Fruit fly (Drosophila melanogaster) whole organism, embryonic: ENCODE results near the gene Obp19c.
A peak's percentile ranks its signal among the peaks of the same experiment; 100 is the strongest.

ENCODE experiments used
- ATbp ChIP-seq: fragments of 200-800 bp; sonication (Bioruptor generic); optimal IDR thresholded peaks from 2 replicates; lab custom pipeline; 2017; ENCODE audit warnings: missing biosample characterization, mild to moderate bottlenecking, missing genetic modification characterization, missing genetic modification reagents
- Abd-B ChIP-seq: fragments of 200-800 bp; sonication (Bioruptor generic); optimal IDR thresholded peaks from 2 replicates; lab custom pipeline; 2018; ENCODE audit warnings: missing biosample characterization, mild to moderate bottlenecking, missing genetic modification characterization, moderate library complexity
- Ada2b ChIP-seq: fragments of 200-800 bp; sonication (Bioruptor generic); IDR thresholded peaks from 2 replicates; pipeline ENCODE4 v1.3.6; 2022; ENCODE audit warnings: missing biosample characterization, missing genetic modification characterization
- CG1024 ChIP-seq: fragments of 200-800 bp; sonication (Bioruptor generic); IDR thresholded peaks from 2 replicates; pipeline ENCODE4 v1.3.6; 2022; ENCODE audit warnings: missing biosample characterization, missing genetic modification characterization
- CG10431 ChIP-seq: fragments of 200-800 bp; sonication (Bioruptor generic); optimal IDR thresholded peaks from 3 replicates; lab custom pipeline; 2018; ENCODE audit warnings: missing biosample characterization, mild to moderate bottlenecking, missing genetic modification characterization
- CG10462 ChIP-seq: fragments of 200-800 bp; sonication (Bioruptor generic); optimal IDR thresholded peaks from 2 replicates; lab custom pipeline; 2016; ENCODE audit warnings: missing biosample characterization, missing genetic modification characterization
- CG11456 ChIP-seq: fragments of 200-800 bp; sonication (Bioruptor generic); IDR thresholded peaks from 3 replicates; pipeline ENCODE4 v1.3.6; 2022; ENCODE audit warnings: missing biosample characterization, missing genetic modification characterization
- CG11560 ChIP-seq: fragments of 200-800 bp; sonication (Bioruptor generic); IDR thresholded peaks from 3 replicates; pipeline ENCODE4 v1.3.6; 2022; ENCODE audit warnings: missing biosample characterization, missing genetic modification characterization
- CG11695 ChIP-seq: fragments of 200-800 bp; sonication (Bioruptor generic); IDR thresholded peaks from 3 replicates; pipeline ENCODE4 v1.3.6; 2022; ENCODE audit warnings: missing biosample characterization, missing genetic modification characterization
- CG16815 ChIP-seq: fragments of 200-800 bp; sonication (Bioruptor generic); optimal IDR thresholded peaks from 3 replicates; lab custom pipeline; 2017; ENCODE audit warnings: missing biosample characterization, mild to moderate bottlenecking, missing genetic modification characterization
- CG18599 ChIP-seq: fragments of 200-800 bp; sonication (Bioruptor generic); optimal IDR thresholded peaks from 3 replicates; lab custom pipeline; 2017; ENCODE audit warnings: missing biosample characterization, missing genetic modification characterization, mild to moderate bottlenecking, moderate library complexity, missing genetic modification reagents
- CG2889 ChIP-seq: fragments of 200-800 bp; sonication (Bioruptor generic); IDR thresholded peaks from 3 replicates; pipeline ENCODE4 v1.3.6; 2022; ENCODE audit warnings: missing biosample characterization, missing genetic modification characterization
- CG30020 ChIP-seq: fragments of 200-800 bp; optimal IDR thresholded peaks from 2 replicates; lab custom pipeline; 2019; ENCODE audit warnings: missing biosample characterization, mild to moderate bottlenecking, missing genetic modification characterization, moderate library complexity
- CG30403 ChIP-seq: fragments of 200-800 bp; sonication (Bioruptor generic); optimal IDR thresholded peaks from 3 replicates; lab custom pipeline; 2016; ENCODE audit warnings: missing biosample characterization, missing genetic modification characterization
- CG31441 ChIP-seq: fragments of 200-800 bp; sonication (Bioruptor generic); IDR thresholded peaks from 2 replicates; pipeline ENCODE4 v1.3.6; 2022; ENCODE audit warnings: missing biosample characterization, missing genetic modification characterization
- CG32532 ChIP-seq: fragments of 200-800 bp; sonication (Bioruptor generic); IDR thresholded peaks from 2 replicates; pipeline ENCODE4 v1.3.6; 2022; ENCODE audit warnings: missing biosample characterization, missing genetic modification characterization
- CG3995 ChIP-seq: fragments of 200-800 bp; sonication (Bioruptor generic); optimal IDR thresholded peaks from 3 replicates; lab custom pipeline; 2016; ENCODE audit warnings: missing biosample characterization, missing genetic modification characterization
- CG42726 ChIP-seq: fragments of 200-800 bp; sonication (Bioruptor generic); IDR thresholded peaks from 2 replicates; pipeline ENCODE4 v1.3.6; 2022; ENCODE audit warnings: missing biosample characterization, missing genetic modification characterization; ENCODE audit not compliant: partially characterized antibody
- CG4820 ChIP-seq: fragments of 200-800 bp; sonication (Bioruptor generic); optimal IDR thresholded peaks from 3 replicates; lab custom pipeline; 2016; ENCODE audit warnings: missing biosample characterization, missing genetic modification characterization
- CG5245 ChIP-seq: fragments of 200-800 bp; sonication (Bioruptor generic); optimal IDR thresholded peaks from 3 replicates; lab custom pipeline; 2016; ENCODE audit warnings: missing biosample characterization, missing genetic modification characterization
- CG6254 ChIP-seq: fragments of 200-800 bp; sonication (Bioruptor generic); optimal IDR thresholded peaks from 3 replicates; lab custom pipeline; 2017; ENCODE audit warnings: mild to moderate bottlenecking, missing biosample characterization, missing genetic modification reagents, missing genetic modification characterization
- CG7556 ChIP-seq: fragments of 200-800 bp; sonication (Bioruptor generic); optimal IDR thresholded peaks from 2 replicates; lab custom pipeline; 2017; ENCODE audit warnings: missing biosample characterization, mild to moderate bottlenecking, missing genetic modification characterization
- CG9727 ChIP-seq: fragments of 200-800 bp; sonication (Bioruptor generic); optimal IDR thresholded peaks from 3 replicates; lab custom pipeline; 2017; ENCODE audit warnings: missing biosample characterization, mild to moderate bottlenecking, missing genetic modification characterization
- Doc3 ChIP-seq: fragments of 200-800 bp; sonication (Bioruptor generic); IDR thresholded peaks from 3 replicates; pipeline ENCODE4 v1.3.6; 2022; ENCODE audit warnings: missing biosample characterization, missing genetic modification characterization; ENCODE audit not compliant: partially characterized antibody
- Elba2 ChIP-seq: fragments of 200-800 bp; sonication (Bioruptor generic); optimal IDR thresholded peaks from 3 replicates; lab custom pipeline; 2016; ENCODE audit warnings: missing biosample characterization, missing genetic modification characterization
- HLH54F ChIP-seq: fragments of 200-800 bp; sonication (Bioruptor generic); optimal IDR thresholded peaks from 3 replicates; lab custom pipeline; 2016; ENCODE audit warnings: missing biosample characterization, missing genetic modification characterization
- Hr3 ChIP-seq: fragments of 200-800 bp; sonication (Bioruptor generic); optimal IDR thresholded peaks from 3 replicates; lab custom pipeline; 2016; ENCODE audit warnings: missing biosample characterization, missing genetic modification characterization
- Hsf ChIP-seq: fragments of 200-800 bp; sonication (Bioruptor generic); optimal IDR thresholded peaks from 3 replicates; lab custom pipeline; 2016; ENCODE audit warnings: missing biosample characterization, missing genetic modification characterization
- Meics ChIP-seq: fragments of 200-800 bp; sonication (Bioruptor generic); optimal IDR thresholded peaks from 2 replicates; lab custom pipeline; 2017; ENCODE audit warnings: missing biosample characterization, mild to moderate bottlenecking, missing genetic modification characterization
- Neu2 ChIP-seq: fragments of 200-800 bp; sonication (Bioruptor generic); optimal IDR thresholded peaks from 3 replicates; lab custom pipeline; 2016; ENCODE audit warnings: missing biosample characterization, missing genetic modification characterization, borderline replicate concordance
- Pdp1 ChIP-seq, 2 experiments: fragments of 200-800 bp; sonication (Bioruptor generic); optimal IDR thresholded peaks; 3 replicates each; lab custom pipeline; 2016; ENCODE audit warnings: missing biosample characterization in 2 of 2, missing genetic modification characterization in 2 of 2, mild to moderate bottlenecking in 1 of 2, moderate library complexity in 1 of 2
- Ptx1 ChIP-seq: fragments of 200-800 bp; sonication (Bioruptor generic); IDR thresholded peaks from 2 replicates; pipeline ENCODE4 v1.3.6; 2022; ENCODE audit warnings: missing biosample characterization, missing genetic modification characterization
- Stat92E ChIP-seq, 3 experiments: fragments of >200 bp in 2 of 3; fragments of 200-800 bp in 1 of 3; sonication (Bioruptor generic) in 1 of 3; optimal IDR thresholded peaks; 2 replicates each; lab custom pipeline; 2017 to 2019; ENCODE audit warnings: missing biosample characterization in 3 of 3, missing genetic modification characterization in 3 of 3, mild to moderate bottlenecking in 1 of 3, moderate library complexity in 1 of 3
- TFAM ChIP-seq: fragments of 200-800 bp; sonication (Bioruptor generic); optimal IDR thresholded peaks from 2 replicates; lab custom pipeline; 2017; ENCODE audit warnings: missing biosample characterization, missing genetic modification characterization, inconsistent platforms
- Tbp ChIP-seq: fragments of >200 bp; optimal IDR thresholded peaks from 2 replicates; lab custom pipeline; 2018; ENCODE audit warnings: missing biosample characterization, missing genetic modification characterization
- ato ChIP-seq: fragments of 200-800 bp; sonication (Bioruptor generic); IDR thresholded peaks from 2 replicates; pipeline ENCODE4 v1.3.6; 2022; ENCODE audit warnings: missing biosample characterization, missing genetic modification characterization; ENCODE audit not compliant: partially characterized antibody
- bbx ChIP-seq: fragments of 200-800 bp; sonication (Bioruptor generic); IDR thresholded peaks from 2 replicates; pipeline ENCODE4 v1.3.6; 2022; ENCODE audit warnings: missing biosample characterization, missing genetic modification characterization; ENCODE audit not compliant: partially characterized antibody
- bsh ChIP-seq, 2 experiments: fragments of 200-800 bp; sonication (Bioruptor generic); optimal IDR thresholded peaks; 2 replicates each; lab custom pipeline; 2017 to 2018; ENCODE audit warnings: mild to moderate bottlenecking in 2 of 2, missing biosample characterization in 2 of 2, missing genetic modification characterization in 2 of 2, moderate library complexity in 1 of 2
- eyg ChIP-seq: fragments of 200-800 bp; sonication (Bioruptor generic); optimal IDR thresholded peaks from 3 replicates; lab custom pipeline; 2016; ENCODE audit warnings: missing biosample characterization, missing genetic modification characterization
- mirr ChIP-seq: fragments of 200-800 bp; sonication (Bioruptor generic); optimal IDR thresholded peaks from 3 replicates; lab custom pipeline; 2018; ENCODE audit warnings: missing biosample characterization, mild to moderate bottlenecking, missing genetic modification characterization
- pum ChIP-seq: fragments of 200-800 bp; sonication (Bioruptor generic); optimal IDR thresholded peaks from 2 replicates; lab custom pipeline; 2016; ENCODE audit warnings: missing biosample characterization, missing genetic modification characterization
- ranshi ChIP-seq: fragments of 200-800 bp; sonication (Bioruptor generic); IDR thresholded peaks from 2 replicates; pipeline ENCODE4 v1.3.6; 2022; ENCODE audit warnings: missing biosample characterization, missing genetic modification characterization
- scrt ChIP-seq: fragments of 200-800 bp; sonication (Bioruptor generic); optimal IDR thresholded peaks from 2 replicates; lab custom pipeline; 2018; ENCODE audit warnings: missing biosample characterization, mild to moderate bottlenecking, missing genetic modification characterization, moderate library complexity
- sd ChIP-seq: fragments of 200-800 bp; sonication (Bioruptor generic); optimal IDR thresholded peaks from 3 replicates; lab custom pipeline; 2018; ENCODE audit warnings: missing biosample characterization, mild to moderate bottlenecking, missing genetic modification characterization, moderate library complexity
- ssp ChIP-seq: fragments of 200-800 bp; sonication (Bioruptor generic); IDR thresholded peaks from 2 replicates; pipeline ENCODE4 v1.3.6; 2022; ENCODE audit warnings: missing biosample characterization, missing genetic modification characterization
- stwl ChIP-seq: fragments of 200-800 bp; sonication (Bioruptor generic); optimal IDR thresholded peaks from 3 replicates; lab custom pipeline; 2018; ENCODE audit warnings: missing biosample characterization, mild to moderate bottlenecking, missing genetic modification characterization, moderate library complexity
- vnd ChIP-seq: fragments of 200-800 bp; sonication (Bioruptor generic); IDR thresholded peaks from 3 replicates; pipeline ENCODE4 v1.3.6; 2022; ENCODE audit warnings: missing biosample characterization, missing genetic modification characterization; ENCODE audit not compliant: partially characterized antibody
- wdn ChIP-seq: fragments of 200-800 bp; sonication (Bioruptor generic); IDR thresholded peaks from 2 replicates; pipeline ENCODE4 v1.3.6; 2022; ENCODE audit warnings: missing biosample characterization, missing genetic modification characterization

Obp19c gene

dm6 chrX:20394066-20394913 is 24.5 kb downstream of the Obp19c start, which contains the start of gene HERC2 (continued):
- TF ChIP-seq bsh (GFP tag; optimal IDR thresholded peaks at IDR 0.05; lab: Kevin White, UChicago) (peak in 1 of 2 experiments; percentile 40), ranshi (GFP tag; lab: Robert Waterston, UW) (no peak; the same call in 1 of the 2 replicates), Meics (peak; percentile 7), stwl (peak; percentile 48), CG10462 (GFP tag; lab: Kevin White, UChicago) (no peak), CG42726 (peak; percentile 87), CG30403 (peak; percentile 53), CG3995 (peak; percentile 97), CG16815 (GFP tag; lab: Kevin White, UChicago) (peak; percentile 23), CG1024 (GFP tag; lab: Robert Waterston, UW) (peak; percentile 55; the same call in 1 of the 2 replicates), bbx (GFP tag; lab: Robert Waterston, UW) (peak; percentile 94), CG2889 (GFP tag; lab: Robert Waterston, UW) (0 out of 3 replicates have a peak, but pooled peaks have one; percentile 18), Hsf (GFP tag; lab: Kevin White, UChicago) (peak; percentile 53), CG10431 (GFP tag; lab: Kevin White, UChicago) (no peak), CG32532 (peak; percentile 75), CG30020 (tag; lab: Kevin White, UChicago) (peak; percentile 46), CG11695 (GFP tag; lab: Robert Waterston, UW) (no peak), Elba2 (GFP tag; lab: Kevin White, UChicago) (peak; percentile 12), ato (GFP tag; lab: Robert Waterston, UW) (peak; percentile 94), Ada2b (GFP tag; lab: Robert Waterston, UW) (peak; percentile 53; the same call in 1 of the 2 replicates), CG6254 (GFP tag; lab: Kevin White, UChicago) (no peak), Stat92E (GFP tag; optimal IDR thresholded peaks at IDR 0.05; lab: Kevin White, UChicago) (no peak), CG7556 (GFP tag; lab: Kevin White, UChicago) (no peak), CG31441 (GFP tag; lab: Robert Waterston, UW) (no peak), CG18599 (GFP tag; lab: Kevin White, UChicago) (no peak), Abd-B (GFP tag; lab: Kevin White, UChicago) (peak; percentile 8), ATbp (no peak), Doc3 (GFP tag; lab: Robert Waterston, UW) (peak; percentile 78), Pdp1 (GFP tag; optimal IDR thresholded peaks at IDR 0.05; lab: Kevin White, UChicago) (peak; percentile 57 to 62), ssp (GFP tag; lab: Robert Waterston, UW) (peak; percentile 87), CG11456 (peak; percentile 77), sd (tag; lab: Kevin White, UChicago) (no peak), TFAM (GFP tag; lab: Kevin White, UChicago) (no peak), wdn (no peak), Hr3 (GFP tag; lab: Kevin White, UChicago) (peak; percentile 41), CG5245 (GFP tag; lab: Kevin White, UChicago) (no peak), scrt (GFP tag; lab: Kevin White, UChicago) (no peak), Neu2 (GFP tag; lab: Kevin White, UChicago) (no peak), CG11560 (tag; lab: Robert Waterston, UW) (no peak), CG9727 (GFP tag; lab: Kevin White, UChicago) (peak; percentile 31), mirr (GFP tag; lab: Kevin White, UChicago) (no peak), Tbp (no peak), eyg (GFP tag; lab: Kevin White, UChicago) (no peak), HLH54F (GFP tag; lab: Kevin White, UChicago) (peak; percentile 52), pum (peak; percentile 49), CG4820 (GFP tag; lab: Kevin White, UChicago) (peak; percentile 17), Ptx1 (GFP tag; lab: Robert Waterston, UW) (peak; percentile 73), vnd (peak; percentile 87)
